Fruit fly (Drosophila melanogaster) whole organism, pupa: ENCODE data around the gene CG45049.

Experiments used
- CG15710 ChIP-seq: fragments of 200-800 bp; sonication (Bioruptor generic); optimal IDR thresholded peaks from 2 replicates; lab custom pipeline; 2018; ENCODE audit warnings: missing biosample characterization, mild to moderate bottlenecking, missing genetic modification characterization, moderate library complexity
- CG17806 ChIP-seq: fragments of 200-800 bp; sonication (Bioruptor generic); optimal IDR thresholded peaks from 2 replicates; lab custom pipeline; 2018; ENCODE audit warnings: missing biosample characterization, mild to moderate bottlenecking, missing genetic modification characterization, moderate library complexity
- CG32121 ChIP-seq: fragments of 200-800 bp; sonication (Bioruptor generic); IDR thresholded peaks from 2 replicates; pipeline ENCODE4 v1.3.6; 2022; ENCODE audit warnings: missing biosample characterization, missing genetic modification characterization
- CG34367 ChIP-seq: fragments of 200-800 bp; sonication (Bioruptor generic); optimal IDR thresholded peaks from 2 replicates; lab custom pipeline; 2018; ENCODE audit warnings: missing biosample characterization, mild to moderate bottlenecking, missing genetic modification characterization
- CG4496 ChIP-seq: fragments of 200-800 bp; sonication (Bioruptor generic); IDR thresholded peaks from 3 replicates; pipeline ENCODE4 v1.3.6; 2022; ENCODE audit warnings: missing biosample characterization, missing genetic modification characterization
- EcR ChIP-seq: fragments of 200-800 bp; sonication (Bioruptor generic); optimal IDR thresholded peaks from 3 replicates; lab custom pipeline; 2019; ENCODE audit warnings: missing biosample characterization, missing genetic modification characterization, mild to moderate bottlenecking, moderate library complexity, missing genetic modification reagents
- Ets98B ChIP-seq: fragments of 200-800 bp; sonication (Bioruptor generic); IDR thresholded peaks from 2 replicates; pipeline ENCODE4 v1.3.6; 2022; ENCODE audit warnings: missing biosample characterization, missing genetic modification characterization
- Pif1A ChIP-seq: fragments of 200-800 bp; sonication (Bioruptor generic); optimal IDR thresholded peaks from 3 replicates; lab custom pipeline; 2016; ENCODE audit warnings: missing biosample characterization, missing genetic modification characterization
- Snoo ChIP-seq: fragments of 200-800 bp; sonication (Bioruptor generic); optimal IDR thresholded peaks from 3 replicates; lab custom pipeline; 2017; ENCODE audit warnings: missing biosample characterization, mild to moderate bottlenecking, missing genetic modification characterization, inconsistent platforms

dm6 chr3R:22726771-22727455, at the start of gene CG45049:
- no peak for TF ChIP-seq EcR (GFP tag; lab: Kevin White, UChicago)
- no peak for TF ChIP-seq CG34367
- TF ChIP-seq Snoo (tag; lab: Kevin White, UChicago): no peak
- TF ChIP-seq Ets98B: no peak
- TF ChIP-seq CG4496 (GFP tag; lab: Robert Waterston, UW): no peak
- no peak for TF ChIP-seq CG32121 (GFP tag; lab: Robert Waterston, UW)
- no peak for TF ChIP-seq CG15710 (tag; lab: Kevin White, UChicago)
- TF ChIP-seq CG17806 (tag; lab: Kevin White, UChicago): no peak
- no peak for TF ChIP-seq Pif1A (GFP tag; lab: Kevin White, UChicago)
